Worm (Caenorhabditis elegans) whole organism, L1 larva: ENCODE data around the gene rdy-2.

ENCODE experiments used
- aly-2 ChIP-seq: fragments of 150-350 bp; optimal IDR thresholded peaks from 2 replicates; lab custom pipeline; 2014; ENCODE audit warnings: missing biosample characterization, missing genetic modification characterization
- ceh-90 ChIP-seq: sonication (generic microtip); optimal IDR thresholded peaks from 2 replicates; lab custom pipeline; 2016; ENCODE audit warnings: missing genetic modification characterization, missing compliant biosample characterization
- efl-3 ChIP-seq: fragments of 200-800 bp; sonication (Bioruptor generic); optimal IDR thresholded peaks from 2 replicates; lab custom pipeline; 2018; ENCODE audit warnings: mild to moderate bottlenecking, missing genetic modification characterization, missing compliant biosample characterization
- fkh-4 ChIP-seq: sonication (generic microtip); optimal IDR thresholded peaks from 2 replicates; lab custom pipeline; 2016; ENCODE audit warnings: missing compliant biosample characterization, missing genetic modification characterization, borderline replicate concordance
- isw-1 ChIP-seq: fragments of 200-800 bp; sonication (Bioruptor generic); IDR thresholded peaks from 2 replicates; pipeline ENCODE4 v1.3.6; 2022; ENCODE audit warnings: missing genetic modification characterization, missing compliant biosample characterization
- lsy-2 ChIP-seq, 2 experiments: fragments of 150-350 bp; optimal IDR thresholded peaks; 2 replicates each; lab custom pipeline; 2014; ENCODE audit warnings: missing biosample characterization in 2 of 2, missing genetic modification characterization in 2 of 2
- mab-9 ChIP-seq: fragments of 200-800 bp; sonication (Bioruptor generic); IDR thresholded peaks from 2 replicates; pipeline ENCODE4 v1.3.6; 2022; ENCODE audit warnings: missing genetic modification reagents, missing genetic modification characterization, missing compliant biosample characterization
- nhr-237 ChIP-seq: fragments of 150-350 bp; optimal IDR thresholded peaks from 2 replicates; lab custom pipeline; 2014; ENCODE audit warnings: missing biosample characterization, missing genetic modification characterization
- nhr-84 ChIP-seq: sonication (generic microtip); optimal IDR thresholded peaks from 2 replicates; lab custom pipeline; 2017; ENCODE audit warnings: missing biosample characterization, missing genetic modification characterization
- skn-1 ChIP-seq: fragments of 150-350 bp; optimal IDR thresholded peaks from 2 replicates; lab custom pipeline; 2014; ENCODE audit warnings: missing biosample characterization, missing genetic modification characterization
- ztf-11 ChIP-seq, 2 experiments: sonication (generic microtip); optimal IDR thresholded peaks; 2 replicates each; lab custom pipeline; 2016 to 2017; ENCODE audit warnings: missing genetic modification characterization in 2 of 2, missing biosample characterization in 1 of 2, missing compliant biosample characterization in 1 of 2

ce11 chrV:13600882-13601281, at the start of gene rdy-2:
- TF ChIP-seq efl-3 (GFP tag; lab: Kevin White, UChicago), result no peak
- no peak for TF ChIP-seq nhr-84 (tag; lab: Kevin White, UChicago)
- no peak for TF ChIP-seq aly-2 (tag; lab: Kevin White, UChicago)
- no peak for TF ChIP-seq skn-1 (tag; lab: Kevin White, UChicago)
- no peak for TF ChIP-seq isw-1
- no peak for TF ChIP-seq ceh-90 (tag; lab: Kevin White, UChicago)
- no peak for TF ChIP-seq nhr-237 (tag; lab: Kevin White, UChicago)
- no peak for TF ChIP-seq ztf-11 (tag; optimal IDR thresholded peaks at IDR 0.05; lab: Kevin White, UChicago)
- no peak for TF ChIP-seq lsy-2 (tag; optimal IDR thresholded peaks at IDR 0.05; lab: Kevin White, UChicago)
- TF ChIP-seq mab-9 (GFP tag; lab: Robert Waterston, UW), result no peak
- no peak for TF ChIP-seq fkh-4 (tag; lab: Kevin White, UChicago)
